Worm (Caenorhabditis elegans): ENCODE data around the gene F53B3.3.

DNA sequence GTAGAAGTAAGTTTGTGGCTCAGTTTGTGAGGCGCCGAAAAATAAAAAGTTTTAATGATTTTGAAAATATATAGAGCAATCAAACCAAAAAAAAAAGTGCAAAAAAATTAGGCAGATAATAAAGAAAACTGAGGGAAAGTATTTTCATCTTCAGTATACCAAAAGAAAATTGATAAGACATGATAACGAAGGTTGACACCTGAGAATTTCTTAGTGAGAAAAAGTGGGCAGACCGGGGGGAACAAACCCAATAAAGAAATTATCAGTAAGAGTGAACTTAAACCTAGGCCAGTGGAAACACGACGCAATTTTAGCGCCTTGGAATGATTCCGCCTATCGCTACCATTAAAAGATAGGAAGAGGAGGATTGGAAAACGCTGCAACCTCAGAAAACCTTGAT is 32.3 kb downstream of the F53B3.3 start:
- no peak for TF ChIP-seq ztf-23 (GFP tag; IDR thresholded peaks at IDR 0.05)
- TF ChIP-seq ztf-29 (GFP tag; IDR thresholded peaks at IDR 0.05), result no peak
- no peak for TF ChIP-seq T22C8.4 (GFP tag; IDR thresholded peaks at IDR 0.05)
- TF ChIP-seq flt-1 (GFP tag; IDR thresholded peaks at IDR 0.05), result no peak
